Worm (Caenorhabditis elegans) whole organism, L2 larva: Measurements from ENCODE around the gene Y39B6A.25.

Experiments
- F13H6.1 ChIP-seq: sonication (generic microtip); optimal IDR thresholded peaks from 2 replicates; lab custom pipeline; 2016; ENCODE audit warnings: missing genetic modification characterization, missing compliant biosample characterization
- R02D3.7 ChIP-seq: fragments of 150-350 bp; optimal IDR thresholded peaks from 2 replicates; lab custom pipeline; 2014; ENCODE audit warnings: missing biosample characterization, missing genetic modification characterization
- Y55F3AM.14 ChIP-seq: fragments of 200-800 bp; sonication (Bioruptor generic); optimal IDR thresholded peaks from 2 replicates; lab custom pipeline; 2018; ENCODE audit warnings: mild to moderate bottlenecking, missing genetic modification characterization, missing compliant biosample characterization
- ZK546.5 ChIP-seq: sonication (generic microtip); optimal IDR thresholded peaks from 2 replicates; lab custom pipeline; 2017; ENCODE audit warnings: missing biosample characterization, missing genetic modification characterization
- aly-2 ChIP-seq: fragments of 150-350 bp; optimal IDR thresholded peaks from 2 replicates; lab custom pipeline; 2014; ENCODE audit warnings: missing biosample characterization, missing genetic modification characterization
- ama-1 ChIP-seq: fragments of 150-350 bp; optimal IDR thresholded peaks from 2 replicates; lab custom pipeline; 2018; ENCODE audit warnings: inconsistent platforms
- blmp-1 ChIP-seq: sonication (generic microtip); optimal IDR thresholded peaks from 2 replicates; lab custom pipeline; 2017; ENCODE audit warnings: missing genetic modification characterization, mild to moderate bottlenecking, missing compliant biosample characterization, antibody characterized with exemption, moderate library complexity; ENCODE audit not compliant: insufficient read depth
- ceh-16 ChIP-seq: fragments of 150-350 bp; optimal IDR thresholded peaks from 2 replicates; lab custom pipeline; 2014; ENCODE audit warnings: missing biosample characterization, missing genetic modification characterization
- ceh-82 ChIP-seq: fragments of 150-350 bp; optimal IDR thresholded peaks from 2 replicates; lab custom pipeline; 2014; ENCODE audit warnings: missing biosample characterization, missing genetic modification characterization
- dmd-4 ChIP-seq: sonication (generic microtip); optimal IDR thresholded peaks from 2 replicates; lab custom pipeline; 2017; ENCODE audit warnings: missing biosample characterization, missing genetic modification characterization
- egl-27 ChIP-seq: sonication (generic microtip); optimal IDR thresholded peaks from 3 replicates; lab custom pipeline; 2017; ENCODE audit warnings: missing biosample characterization, missing genetic modification reagents, missing genetic modification characterization
- elt-1 ChIP-seq: fragments of 150-350 bp; optimal IDR thresholded peaks from 2 replicates; lab custom pipeline; 2014; ENCODE audit warnings: missing biosample characterization, missing genetic modification characterization
- elt-3 ChIP-seq: sonication (generic microtip); optimal IDR thresholded peaks from 2 replicates; lab custom pipeline; 2017; ENCODE audit warnings: missing biosample characterization, missing genetic modification characterization
- lin-13 ChIP-seq: fragments of 150-350 bp; optimal IDR thresholded peaks from 2 replicates; lab custom pipeline; 2014; ENCODE audit warnings: missing biosample characterization, missing genetic modification reagents, missing genetic modification characterization
- lin-39 ChIP-seq: fragments of 150-350 bp; optimal IDR thresholded peaks from 2 replicates; lab custom pipeline; 2014; ENCODE audit warnings: missing biosample characterization, missing genetic modification reagents, missing genetic modification characterization
- mdl-1 ChIP-seq, 2 experiments: fragments of 150-350 bp in 1 of 2; sonication (generic microtip) in 1 of 2; optimal IDR thresholded peaks; 2 replicates each; lab custom pipeline; 2017; ENCODE audit warnings: missing biosample characterization in 2 of 2, missing genetic modification characterization in 2 of 2
- nhr-11 ChIP-seq: fragments of 150-350 bp; optimal IDR thresholded peaks from 2 replicates; lab custom pipeline; 2014; ENCODE audit warnings: missing biosample characterization, missing genetic modification characterization
- nhr-12 ChIP-seq: fragments of 150-350 bp; optimal IDR thresholded peaks from 2 replicates; lab custom pipeline; 2014; ENCODE audit warnings: missing biosample characterization, missing genetic modification characterization
- nhr-129 ChIP-seq: fragments of 150-350 bp; optimal IDR thresholded peaks from 2 replicates; lab custom pipeline; 2014; ENCODE audit warnings: missing biosample characterization, missing genetic modification characterization
- nhr-21 ChIP-seq: fragments of 150-350 bp; optimal IDR thresholded peaks from 2 replicates; lab custom pipeline; 2014; ENCODE audit warnings: missing biosample characterization, missing genetic modification characterization
- nhr-23 ChIP-seq: fragments of 150-350 bp; optimal IDR thresholded peaks from 2 replicates; lab custom pipeline; 2014; ENCODE audit warnings: missing biosample characterization, missing genetic modification reagents, missing genetic modification characterization
- nhr-237 ChIP-seq: fragments of 150-350 bp; optimal IDR thresholded peaks from 2 replicates; lab custom pipeline; 2014; ENCODE audit warnings: missing biosample characterization, missing genetic modification characterization
- nhr-25 ChIP-seq: fragments of 150-350 bp; sonication (generic microtip); optimal IDR thresholded peaks from 3 replicates; lab custom pipeline; 2014; ENCODE audit warnings: missing biosample characterization, missing genetic modification characterization
- peb-1 ChIP-seq: fragments of 150-350 bp; optimal IDR thresholded peaks from 2 replicates; lab custom pipeline; 2014; ENCODE audit warnings: missing biosample characterization, missing genetic modification characterization
- sem-4 ChIP-seq: fragments of 150-350 bp; optimal IDR thresholded peaks from 2 replicates; lab custom pipeline; 2014; ENCODE audit warnings: missing biosample characterization, missing genetic modification reagents, missing genetic modification characterization
- skn-1 ChIP-seq: sonication (generic microtip); optimal IDR thresholded peaks from 2 replicates; lab custom pipeline; 2017; ENCODE audit warnings: missing biosample characterization, missing genetic modification characterization
- sma-3 ChIP-seq: sonication (generic microtip); optimal IDR thresholded peaks from 2 replicates; lab custom pipeline; 2016; ENCODE audit warnings: missing genetic modification reagents, missing genetic modification characterization, missing compliant biosample characterization
- sma-9 ChIP-seq, 2 experiments: fragments of 150-350 bp in 1 of 2; sonication (generic microtip) in 1 of 2; optimal IDR thresholded peaks; 2 replicates each; lab custom pipeline; 2014 to 2016; ENCODE audit warnings: missing genetic modification characterization in 2 of 2, mild to moderate bottlenecking in 1 of 2, missing biosample characterization in 1 of 2, missing compliant biosample characterization in 1 of 2, missing genetic modification reagents in 1 of 2, moderate library complexity in 1 of 2
- snpc-4 ChIP-seq: fragments of 150-350 bp; optimal IDR thresholded peaks from 2 replicates; lab custom pipeline; 2014; ENCODE audit warnings: missing biosample characterization, missing genetic modification characterization
- unc-39 ChIP-seq: fragments of 150-350 bp; optimal IDR thresholded peaks from 2 replicates; lab custom pipeline; 2014; ENCODE audit warnings: missing biosample characterization, missing genetic modification characterization
- unc-55 ChIP-seq: fragments of 150-350 bp; sonication (generic microtip); optimal IDR thresholded peaks from 3 replicates; lab custom pipeline; 2014; ENCODE audit warnings: missing biosample characterization, missing genetic modification reagents, missing genetic modification characterization
- unc-62 ChIP-seq: fragments of 150-350 bp; optimal IDR thresholded peaks from 2 replicates; lab custom pipeline; 2014; ENCODE audit warnings: missing biosample characterization, missing genetic modification reagents, missing genetic modification characterization
- zag-1 ChIP-seq: fragments of 150-350 bp; optimal IDR thresholded peaks from 2 replicates; lab custom pipeline; 2014; ENCODE audit warnings: missing biosample characterization, missing genetic modification characterization
- ztf-1 ChIP-seq: fragments of 200-800 bp; sonication (Bioruptor generic); conservative IDR thresholded peaks from 2 replicates; pipeline ENCODE4 v1.3.6; 2022; ENCODE audit warnings: missing genetic modification characterization, missing compliant biosample characterization
- ztf-11 ChIP-seq: sonication (generic microtip); optimal IDR thresholded peaks from 2 replicates; lab custom pipeline; 2017; ENCODE audit warnings: missing biosample characterization, missing genetic modification characterization
- ztf-4 ChIP-seq: fragments of 150-350 bp; optimal IDR thresholded peaks from 2 replicates; lab custom pipeline; 2014; ENCODE audit warnings: missing biosample characterization, missing genetic modification characterization

The Y39B6A.25 gene

DNA sequence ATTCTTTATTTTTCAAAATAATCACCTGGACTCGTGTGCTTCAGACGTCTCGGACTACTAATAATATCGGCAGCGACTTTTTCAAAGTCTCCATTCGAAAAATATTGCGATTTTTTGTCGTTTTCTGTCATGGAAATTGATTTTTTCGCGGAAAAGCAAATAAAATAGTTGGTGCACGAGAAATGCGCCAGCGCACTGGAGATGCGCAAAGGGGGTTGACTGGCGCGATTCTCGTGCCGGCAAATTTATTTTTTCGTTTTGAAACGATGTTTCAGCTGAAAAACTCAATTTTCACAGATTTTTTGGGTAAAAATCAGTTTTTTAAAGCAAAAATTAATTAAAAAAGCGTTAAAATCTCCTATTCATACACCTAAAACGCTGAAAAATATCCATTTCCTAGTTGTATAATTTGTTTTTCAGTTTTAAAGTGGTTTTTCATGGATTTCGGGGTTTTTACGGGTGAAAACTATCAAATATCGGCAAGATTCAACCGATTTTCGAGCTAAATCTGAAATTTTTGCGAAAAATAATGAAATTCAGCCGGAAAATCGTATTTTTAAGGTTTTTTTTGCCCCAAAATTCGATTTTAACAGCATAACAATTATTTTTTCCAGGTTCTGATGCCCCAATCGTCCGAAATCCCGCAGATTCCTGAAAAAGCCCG lies 35.9 kb upstream of the Y39B6A.25 start, which contains the start of the genes reps-1 and Y39B6A.37 (continued):
- TF ChIP-seq egl-27 (tag; lab: Kevin White, UChicago) (no peak), nhr-21 (tag; lab: Kevin White, UChicago) (peak; percentile 25), ztf-4 (tag; lab: Kevin White, UChicago) (no peak), dmd-4 (tag; lab: Kevin White, UChicago) (no peak), lin-39 (tag; lab: Kevin White, UChicago) (no peak), zag-1 (tag; lab: Kevin White, UChicago) (no peak), aly-2 (tag; lab: Kevin White, UChicago) (no peak), nhr-237 (tag; lab: Kevin White, UChicago) (no peak), elt-3 (tag; lab: Kevin White, UChicago) (no peak), snpc-4 (peak; percentile 33), unc-39 (no peak), sma-3 (GFP tag; lab: Kevin White, UChicago) (peak; percentile 32)

DNA sequence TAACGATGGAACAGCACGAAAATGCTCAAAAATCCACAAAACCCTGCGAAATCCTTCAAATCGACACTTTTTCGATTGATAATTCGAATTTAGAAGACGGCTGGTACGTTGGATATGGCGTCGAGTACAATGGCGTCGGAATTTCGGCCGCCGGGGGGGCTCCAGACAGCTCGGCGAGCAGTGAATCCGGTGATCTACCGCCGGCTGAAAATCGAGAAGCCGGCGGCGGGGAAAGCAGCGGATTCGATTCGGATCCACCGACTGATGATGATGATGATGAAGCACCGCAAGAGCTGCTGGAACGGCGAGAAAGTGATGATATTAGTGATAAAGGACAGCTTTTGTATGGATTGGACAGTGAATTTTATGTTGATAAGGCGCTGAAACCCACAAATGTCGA lies 35.3 kb upstream of the Y39B6A.25 start:
- TF ChIP-seq nhr-23 (tag; lab: Kevin White, UChicago), result no peak
- no peak for TF ChIP-seq nhr-12
- no peak for TF ChIP-seq ztf-11 (tag; lab: Kevin White, UChicago)
- no peak for TF ChIP-seq F13H6.1
- TF ChIP-seq unc-39, result no peak
- TF ChIP-seq ztf-1, result no peak
- no peak for TF ChIP-seq snpc-4
- TF ChIP-seq elt-1 (tag; lab: Kevin White, UChicago), result no peak
- no peak for TF ChIP-seq ceh-82
- TF ChIP-seq elt-3 (tag; lab: Kevin White, UChicago), result no peak
- TF ChIP-seq ZK546.5 (tag; lab: Kevin White, UChicago), result no peak
- TF ChIP-seq sma-9 (GFP tag; optimal IDR thresholded peaks at IDR 0.05; lab: Kevin White, UChicago), result no peak
- TF ChIP-seq sma-9 (tag; optimal IDR thresholded peaks at IDR 0.05; lab: Kevin White, UChicago), result no peak
- TF ChIP-seq ztf-4 (tag; lab: Kevin White, UChicago), result no peak

DNA sequence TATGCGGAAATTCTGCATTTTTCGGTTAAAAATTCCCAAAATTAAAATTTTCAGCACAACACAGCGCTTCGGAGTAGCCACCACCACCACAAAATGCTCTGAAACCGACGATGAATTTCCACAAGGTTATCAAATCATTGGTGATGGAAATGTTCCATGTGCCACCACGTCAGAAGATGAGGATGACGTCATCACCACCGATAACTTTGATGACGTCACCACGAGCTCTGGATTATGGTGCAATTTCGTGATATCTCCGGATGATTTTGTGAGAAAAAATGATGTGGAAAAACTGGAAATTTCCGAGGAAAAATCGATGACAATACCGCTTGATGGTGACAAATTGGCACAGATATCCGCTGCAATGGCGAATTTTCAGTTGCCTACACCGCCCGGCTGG lies 33.2 kb upstream of the Y39B6A.25 start:
- TF ChIP-seq ceh-16 (tag; lab: Kevin White, UChicago), result no peak

DNA sequence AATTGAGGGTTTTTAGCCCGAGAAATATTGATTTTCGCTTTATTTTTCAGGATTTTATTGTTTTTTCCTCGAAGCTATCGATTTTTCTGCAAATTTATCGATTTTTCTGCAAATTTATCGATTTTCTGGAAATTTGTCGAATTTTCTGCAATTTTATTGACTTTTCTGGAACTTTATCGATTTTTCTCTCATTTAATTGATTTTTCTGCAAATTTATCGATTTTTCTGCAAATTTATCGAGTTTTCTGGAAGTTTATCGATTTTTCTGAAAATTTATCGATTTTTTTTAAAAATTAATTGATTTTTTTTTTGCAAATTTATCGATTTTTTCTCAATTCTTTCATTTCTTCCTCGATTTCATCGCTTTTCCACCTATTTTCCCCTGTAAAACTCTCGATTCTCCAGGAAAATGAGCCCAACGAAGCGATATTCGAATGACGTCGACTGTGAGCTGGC lies 32.7 kb upstream of the Y39B6A.25 start, which contains the start of gene gtf-2F2:
Gene gtf-2F2, plus strand, starts transcription at position 406 of the 456 bp plus-strand sequence.
- TF ChIP-seq R02D3.7 (tag; lab: Kevin White, UChicago) (no peak), nhr-129 (tag; lab: Kevin White, UChicago) (no peak), skn-1 (tag; lab: Kevin White, UChicago) (no peak), nhr-11 (tag; lab: Kevin White, UChicago) (no peak), unc-62 (GFP tag; lab: Kevin White, UChicago) (no peak), sem-4 (no peak), nhr-21 (tag; lab: Kevin White, UChicago) (no peak), aly-2 (tag; lab: Kevin White, UChicago) (no peak)
- TF ChIP-seq, all 48 proteins: peak for 0

DNA sequence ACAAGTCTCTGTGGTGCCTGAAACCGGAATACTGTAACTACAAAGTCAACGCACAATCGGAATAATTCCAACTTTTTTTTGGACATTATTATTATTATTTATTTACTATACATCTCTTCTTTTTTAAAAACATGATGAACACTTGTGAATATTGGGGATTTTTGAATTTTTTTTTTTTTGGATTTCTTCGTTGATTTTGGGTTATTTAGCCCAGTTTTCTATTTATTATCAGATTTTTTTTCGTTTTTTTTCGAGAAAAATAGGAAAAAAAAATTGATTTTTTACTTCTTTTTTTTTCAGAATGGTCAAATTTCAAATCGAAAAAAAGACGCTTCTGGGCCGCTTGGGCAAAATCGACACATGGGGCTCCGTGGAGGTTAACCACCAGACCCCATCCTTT lies 28.2 kb upstream of the Y39B6A.25 start, which contains the start of gene tgt-2:
Gene tgt-2, plus strand, starts transcription at position 301 of the 400 bp plus-strand sequence.
- TF ChIP-seq peb-1 (tag; lab: Kevin White, UChicago), result no peak
- TF ChIP-seq skn-1 (tag; lab: Kevin White, UChicago), result no peak
- no peak for TF ChIP-seq ama-1 (lab: Kevin White, UChicago)
- TF ChIP-seq elt-1 (tag; lab: Kevin White, UChicago), result no peak
- TF ChIP-seq sma-9 (GFP tag; optimal IDR thresholded peaks at IDR 0.05; lab: Kevin White, UChicago), result no peak
- no peak for TF ChIP-seq sma-9 (tag; optimal IDR thresholded peaks at IDR 0.05; lab: Kevin White, UChicago)
- no peak for TF ChIP-seq nhr-12
- TF ChIP-seq nhr-25 (tag; lab: Kevin White, UChicago), result no peak
- TF ChIP-seq unc-55, result no peak

DNA sequence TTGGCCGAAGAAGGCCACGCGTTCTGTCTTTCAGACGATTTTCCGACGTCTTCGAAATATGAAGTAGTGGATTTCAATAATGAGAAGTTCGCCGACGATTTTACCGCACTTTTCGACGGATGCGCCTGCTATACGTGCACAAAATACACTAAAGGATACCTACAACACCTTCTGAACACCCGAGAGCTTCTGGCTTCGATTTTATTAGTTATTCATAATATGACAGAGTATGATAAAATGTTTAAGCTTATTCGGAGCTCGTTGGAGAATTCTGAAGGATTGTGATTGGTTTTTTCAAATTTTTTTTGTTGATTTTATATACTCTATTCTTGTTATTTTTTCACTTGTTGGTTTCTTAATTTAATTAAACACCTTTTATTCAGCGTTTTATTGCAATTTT lies 25.7 kb upstream of the Y39B6A.25 start:
- TF ChIP-seq lin-39 (tag; lab: Kevin White, UChicago) (no peak), nhr-21 (tag; lab: Kevin White, UChicago) (no peak), mdl-1 (tag; optimal IDR thresholded peaks at IDR 0.05; lab: Kevin White, UChicago) (no peak), ztf-11 (tag; lab: Kevin White, UChicago) (no peak), ceh-16 (tag; lab: Kevin White, UChicago) (no peak), blmp-1 (tag; lab: Kevin White, UChicago) (no peak), zag-1 (tag; lab: Kevin White, UChicago) (no peak), lin-13 (GFP tag; lab: Kevin White, UChicago) (no peak), egl-27 (tag; lab: Kevin White, UChicago) (no peak), sma-9 (GFP tag; optimal IDR thresholded peaks at IDR 0.05; lab: Kevin White, UChicago) (no peak), sma-9 (tag; optimal IDR thresholded peaks at IDR 0.05; lab: Kevin White, UChicago) (no peak), ztf-4 (tag; lab: Kevin White, UChicago) (no peak), ceh-82 (no peak), unc-62 (GFP tag; lab: Kevin White, UChicago) (no peak), Y55F3AM.14 (GFP tag; lab: Kevin White, UChicago) (no peak), peb-1 (tag; lab: Kevin White, UChicago) (no peak)
